Fruit fly (Drosophila melanogaster) whole organism, embryonic: ENCODE measurements around the gene CG9133.

Experiments
- Adf1 ChIP-seq: fragments of 200-800 bp; sonication (Bioruptor generic); IDR thresholded peaks from 2 replicates; pipeline ENCODE4 v1.3.6; 2022; ENCODE audit warnings: missing biosample characterization, missing genetic modification characterization
- Awh ChIP-seq: fragments of 200-800 bp; sonication (Bioruptor generic); IDR thresholded peaks from 2 replicates; pipeline ENCODE4, ENCODE4 v1.3.6; 2022; ENCODE audit warnings: missing biosample characterization, missing genetic modification characterization
- Bteb2 ChIP-seq: fragments of 200-800 bp; sonication (Bioruptor generic); optimal IDR thresholded peaks from 2 replicates; lab custom pipeline; 2016; ENCODE audit warnings: missing biosample characterization, missing genetic modification characterization
- CG10147 ChIP-seq: fragments of 200-800 bp; sonication (Bioruptor generic); optimal IDR thresholded peaks from 2 replicates; lab custom pipeline; 2019; ENCODE audit warnings: missing biosample characterization, mild to moderate bottlenecking, missing genetic modification characterization, moderate library complexity
- CG10267 ChIP-seq: fragments of 200-800 bp; sonication (Bioruptor generic); optimal IDR thresholded peaks from 2 replicates; lab custom pipeline; 2018; ENCODE audit warnings: missing biosample characterization, mild to moderate bottlenecking, missing genetic modification characterization, moderate library complexity
- CG10959 ChIP-seq: fragments of 200-800 bp; sonication (Bioruptor generic); IDR thresholded peaks from 2 replicates; pipeline ENCODE4 v1.3.6; 2022; ENCODE audit warnings: missing biosample characterization, missing genetic modification characterization
- CG12071 ChIP-seq: fragments of 200-800 bp; sonication (Bioruptor generic); optimal IDR thresholded peaks from 3 replicates; lab custom pipeline; 2018; ENCODE audit warnings: missing biosample characterization, mild to moderate bottlenecking, missing genetic modification characterization
- CG12219 ChIP-seq: fragments of 200-800 bp; sonication (Bioruptor generic); optimal IDR thresholded peaks from 3 replicates; lab custom pipeline; 2018; ENCODE audit warnings: missing biosample characterization, mild to moderate bottlenecking, missing genetic modification characterization
- CG12659 ChIP-seq: fragments of 200-800 bp; sonication (Bioruptor generic); optimal IDR thresholded peaks from 3 replicates; lab custom pipeline; 2017; ENCODE audit warnings: mild to moderate bottlenecking, missing biosample characterization, missing genetic modification reagents, missing genetic modification characterization
- CG13287 ChIP-seq: fragments of 200-800 bp; sonication (Bioruptor generic); IDR thresholded peaks from 2 replicates; pipeline ENCODE4 v1.3.6; 2022; ENCODE audit warnings: missing biosample characterization, missing genetic modification characterization; ENCODE audit not compliant: partially characterized antibody
- CG13624 ChIP-seq: fragments of 200-800 bp; sonication (Bioruptor generic); optimal IDR thresholded peaks from 2 replicates; lab custom pipeline; 2016; ENCODE audit warnings: missing biosample characterization, missing genetic modification characterization
- CG17328 ChIP-seq: fragments of 200-800 bp; sonication (Bioruptor generic); IDR thresholded peaks from 2 replicates; pipeline ENCODE4 v1.3.6; 2022; ENCODE audit warnings: missing biosample characterization, missing genetic modification characterization
- CG3065 ChIP-seq: fragments of 200-800 bp; sonication (Bioruptor generic); optimal IDR thresholded peaks from 2 replicates; lab custom pipeline; 2016; ENCODE audit warnings: missing biosample characterization, missing genetic modification characterization
- CG3726 ChIP-seq: fragments of 200-800 bp; sonication (Bioruptor generic); IDR thresholded peaks from 3 replicates; pipeline ENCODE4, ENCODE4 v1.3.6; 2022; ENCODE audit warnings: missing biosample characterization, missing genetic modification characterization
- CG42726 ChIP-seq: fragments of 200-800 bp; sonication (Bioruptor generic); IDR thresholded peaks from 2 replicates; pipeline ENCODE4 v1.3.6; 2022; ENCODE audit warnings: missing biosample characterization, missing genetic modification characterization; ENCODE audit not compliant: partially characterized antibody
- CG4328 ChIP-seq: fragments of 200-800 bp; sonication (Bioruptor generic); optimal IDR thresholded peaks from 3 replicates; lab custom pipeline; 2017; ENCODE audit warnings: missing biosample characterization, missing genetic modification reagents, missing genetic modification characterization
- CG8388 ChIP-seq: fragments of 200-800 bp; sonication (Bioruptor generic); optimal IDR thresholded peaks from 2 replicates; lab custom pipeline; 2019; ENCODE audit warnings: missing biosample characterization, mild to moderate bottlenecking, missing genetic modification characterization, moderate library complexity
- CG8944 ChIP-seq: fragments of 200-800 bp; sonication (Bioruptor generic); optimal IDR thresholded peaks from 3 replicates; lab custom pipeline; 2016; ENCODE audit warnings: missing biosample characterization, missing genetic modification characterization
- CG9817 ChIP-seq: fragments of 200-800 bp; sonication (Bioruptor generic); optimal IDR thresholded peaks from 2 replicates; lab custom pipeline; 2018; ENCODE audit warnings: missing biosample characterization, mild to moderate bottlenecking, missing genetic modification characterization, moderate library complexity
- Deaf1 ChIP-seq: fragments of 200-800 bp; optimal IDR thresholded peaks from 3 replicates; lab custom pipeline; 2019; ENCODE audit warnings: missing biosample characterization, mild to moderate bottlenecking, missing genetic modification characterization, moderate library complexity
- Dek ChIP-seq: fragments of 200-800 bp; sonication (Bioruptor generic); optimal IDR thresholded peaks from 3 replicates; lab custom pipeline; 2019; ENCODE audit warnings: missing biosample characterization, mild to moderate bottlenecking, missing genetic modification characterization, moderate library complexity
- Fer1 ChIP-seq: fragments of 200-800 bp; sonication (Bioruptor generic); optimal IDR thresholded peaks from 2 replicates; lab custom pipeline; 2017; ENCODE audit warnings: missing biosample characterization, mild to moderate bottlenecking, missing genetic modification characterization
- Fer2 ChIP-seq: fragments of 200-800 bp; sonication (Bioruptor generic); optimal IDR thresholded peaks from 2 replicates; lab custom pipeline; 2018; ENCODE audit warnings: missing biosample characterization, mild to moderate bottlenecking, missing genetic modification characterization, moderate library complexity
- HLH3B ChIP-seq: fragments of 200-800 bp; sonication (Bioruptor generic); IDR thresholded peaks from 2 replicates; pipeline ENCODE4 v1.3.6; 2022; ENCODE audit warnings: missing biosample characterization, missing genetic modification characterization
- Hmx ChIP-seq: fragments of 200-800 bp; sonication (Bioruptor generic); optimal IDR thresholded peaks from 2 replicates; lab custom pipeline; 2016; ENCODE audit warnings: missing biosample characterization, missing genetic modification characterization
- MTF-1 ChIP-seq: fragments of 200-800 bp; sonication (Bioruptor generic); optimal IDR thresholded peaks from 2 replicates; lab custom pipeline; 2018; ENCODE audit warnings: missing biosample characterization, mild to moderate bottlenecking, missing genetic modification characterization, borderline replicate concordance
- NC2β ChIP-seq: fragments of 200-800 bp; sonication (Bioruptor generic); optimal IDR thresholded peaks from 2 replicates; lab custom pipeline; 2016; ENCODE audit warnings: missing biosample characterization, missing genetic modification characterization
- Poxn ChIP-seq: fragments of 200-800 bp; sonication (Bioruptor generic); IDR thresholded peaks from 2 replicates; pipeline ENCODE4 v1.3.6; 2022; ENCODE audit warnings: missing biosample characterization, missing genetic modification characterization
- Ptx1 ChIP-seq: fragments of 200-800 bp; sonication (Bioruptor generic); IDR thresholded peaks from 2 replicates; pipeline ENCODE4 v1.3.6; 2022; ENCODE audit warnings: missing biosample characterization, missing genetic modification characterization
- Spps ChIP-seq: fragments of 200-800 bp; sonication (Bioruptor generic); optimal IDR thresholded peaks from 2 replicates; lab custom pipeline; 2018; ENCODE audit warnings: missing biosample characterization, mild to moderate bottlenecking, missing genetic modification characterization
- Xrp1 ChIP-seq: fragments of 200-800 bp; sonication (Bioruptor generic); IDR thresholded peaks from 2 replicates; pipeline ENCODE4 v1.3.6; 2022; ENCODE audit warnings: missing biosample characterization, missing genetic modification characterization
- ase ChIP-seq: fragments of 200-800 bp; sonication (Bioruptor generic); IDR thresholded peaks from 3 replicates; pipeline ENCODE4 v1.3.6; 2022; ENCODE audit warnings: missing biosample characterization, missing genetic modification characterization
- ato ChIP-seq: fragments of 200-800 bp; sonication (Bioruptor generic); IDR thresholded peaks from 2 replicates; pipeline ENCODE4 v1.3.6; 2022; ENCODE audit warnings: missing biosample characterization, missing genetic modification characterization; ENCODE audit not compliant: partially characterized antibody
- chm ChIP-seq: fragments of 200-800 bp; sonication (Bioruptor generic); IDR thresholded peaks from 2 replicates; pipeline ENCODE4 v1.3.6; 2022; ENCODE audit warnings: missing biosample characterization, missing genetic modification characterization
- cwo ChIP-seq: fragments of 200-800 bp; sonication (Bioruptor generic); optimal IDR thresholded peaks from 3 replicates; lab custom pipeline; 2017; ENCODE audit warnings: missing biosample characterization, missing genetic modification characterization, mild to moderate bottlenecking, moderate library complexity, missing genetic modification reagents
- dmrt11E ChIP-seq: fragments of 200-800 bp; sonication (Bioruptor generic); optimal IDR thresholded peaks from 3 replicates; lab custom pipeline; 2018; ENCODE audit warnings: missing biosample characterization, mild to moderate bottlenecking, missing genetic modification characterization, moderate library complexity
- dmrt99B ChIP-seq: fragments of 200-800 bp; sonication (Bioruptor generic); optimal IDR thresholded peaks from 2 replicates; lab custom pipeline; 2018; ENCODE audit warnings: missing biosample characterization, mild to moderate bottlenecking, missing genetic modification characterization, moderate library complexity
- ems ChIP-seq: fragments of 200-800 bp; sonication (Bioruptor generic); optimal IDR thresholded peaks from 3 replicates; lab custom pipeline; 2016; ENCODE audit warnings: missing biosample characterization, missing genetic modification characterization
- ftz-f1 ChIP-seq: fragments of 200-800 bp; sonication (Bioruptor generic); optimal IDR thresholded peaks from 2 replicates; lab custom pipeline; 2016; ENCODE audit warnings: missing biosample characterization, missing genetic modification characterization
- hbn ChIP-seq: fragments of 200-800 bp; sonication (Bioruptor generic); IDR thresholded peaks from 2 replicates; pipeline ENCODE4 v1.3.6; 2022; ENCODE audit warnings: missing biosample characterization, missing genetic modification characterization; ENCODE audit not compliant: partially characterized antibody
- lbe ChIP-seq: fragments of 200-800 bp; sonication (Bioruptor generic); optimal IDR thresholded peaks from 2 replicates; lab custom pipeline; 2016; ENCODE audit warnings: missing biosample characterization, mild to moderate bottlenecking, missing genetic modification characterization
- lmd ChIP-seq: fragments of 200-800 bp; sonication (Bioruptor generic); IDR thresholded peaks from 2 replicates; pipeline ENCODE4 v1.3.6; 2022; ENCODE audit warnings: missing biosample characterization, missing genetic modification characterization
- mam ChIP-seq: fragments of 200-800 bp; sonication (Bioruptor generic); optimal IDR thresholded peaks from 3 replicates; lab custom pipeline; 2016; ENCODE audit warnings: missing biosample characterization, missing genetic modification characterization
- nerfin-1 ChIP-seq: fragments of 200-800 bp; sonication (Bioruptor generic); optimal IDR thresholded peaks from 3 replicates; lab custom pipeline; 2019; ENCODE audit warnings: missing biosample characterization, mild to moderate bottlenecking, missing genetic modification characterization, moderate library complexity
- pfk ChIP-seq: fragments of 200-800 bp; sonication (Bioruptor generic); optimal IDR thresholded peaks from 2 replicates; lab custom pipeline; 2018; ENCODE audit warnings: missing biosample characterization, mild to moderate bottlenecking, missing genetic modification characterization, moderate library complexity
- pho ChIP-seq: fragments of 200-800 bp; sonication (Bioruptor generic); optimal IDR thresholded peaks from 2 replicates; lab custom pipeline; 2016; ENCODE audit warnings: missing biosample characterization, missing genetic modification characterization
- pros ChIP-seq: fragments of 200-800 bp; sonication (Bioruptor generic); optimal IDR thresholded peaks from 3 replicates; lab custom pipeline; 2019; ENCODE audit warnings: missing biosample characterization, mild to moderate bottlenecking, missing genetic modification characterization, moderate library complexity
- run ChIP-seq: fragments of 200-800 bp; sonication (Bioruptor generic); optimal IDR thresholded peaks from 3 replicates; lab custom pipeline; 2018; ENCODE audit warnings: missing biosample characterization, mild to moderate bottlenecking, missing genetic modification characterization
- tna ChIP-seq: fragments of 200-800 bp; sonication (Bioruptor generic); IDR thresholded peaks from 2 replicates; pipeline ENCODE4 v1.3.6; 2022; ENCODE audit warnings: missing biosample characterization, missing genetic modification characterization; ENCODE audit not compliant: partially characterized antibody
- usp ChIP-seq: fragments of >200 bp; optimal IDR thresholded peaks from 2 replicates; lab custom pipeline; 2017; ENCODE audit warnings: missing biosample characterization, missing genetic modification characterization
- vnd ChIP-seq: fragments of 200-800 bp; sonication (Bioruptor generic); IDR thresholded peaks from 3 replicates; pipeline ENCODE4 v1.3.6; 2022; ENCODE audit warnings: missing biosample characterization, missing genetic modification characterization; ENCODE audit not compliant: partially characterized antibody

CG9133 gene

dm6 chr3L:1298509-1298908 is 46.7 kb downstream of the CG9133 start, which contains the start of gene scf (continued):
- no peak for TF ChIP-seq ase (GFP tag; lab: Robert Waterston, UW)
- no peak for TF ChIP-seq NC2β (GFP tag; lab: Kevin White, UChicago)
- peak; percentile 63; the same call in 1 of the 2 replicates for TF ChIP-seq chm (GFP tag; lab: Robert Waterston, UW)
- no peak for TF ChIP-seq dmrt99B
- TF ChIP-seq Bteb2 (GFP tag; lab: Kevin White, UChicago) = no peak
- no peak for TF ChIP-seq CG9817
- no peak for TF ChIP-seq Ptx1
- 0 out of 2 replicates have a peak, but pooled peaks have one; percentile 30 for TF ChIP-seq Awh (GFP tag; lab: Robert Waterston, UW)
- no peak for TF ChIP-seq lbe (GFP tag; lab: Kevin White, UChicago)
- TF ChIP-seq CG3726 = no peak
- TF ChIP-seq CG17328 (GFP tag; lab: Robert Waterston, UW) = no peak
- peak; percentile 17 for TF ChIP-seq CG12071
- TF ChIP-seq mam = no peak
- no peak for TF ChIP-seq pfk (GFP tag; lab: Kevin White, UChicago)
- no peak for TF ChIP-seq Fer2 (tag; lab: Kevin White, UChicago)
- peak; percentile 35 for TF ChIP-seq Fer1
- TF ChIP-seq CG3065 (GFP tag; lab: Kevin White, UChicago) = no peak
- TF ChIP-seq CG8944 (GFP tag; lab: Kevin White, UChicago) = no peak
- no peak; the same call in 1 of the 2 replicates for TF ChIP-seq Adf1
- peak; percentile 11 for TF ChIP-seq CG13624 (GFP tag; lab: Kevin White, UChicago)
- peak; percentile 78 for TF ChIP-seq Deaf1 (tag; lab: Kevin White, UChicago)
- no peak for TF ChIP-seq Poxn (GFP tag; lab: Robert Waterston, UW)
- no peak for TF ChIP-seq pros (GFP tag; lab: Kevin White, UChicago)
- peak; percentile 17 for TF ChIP-seq CG10267 (tag; lab: Kevin White, UChicago)
- TF ChIP-seq CG12659 (GFP tag; lab: Kevin White, UChicago) = peak; percentile 2
- TF ChIP-seq CG42726 (GFP tag; lab: Robert Waterston, UW) = 0 out of 2 replicates have a peak, but pooled peaks have one; percentile 48
- TF ChIP-seq CG4328 (GFP tag; lab: Kevin White, UChicago) = no peak
- TF ChIP-seq nerfin-1 = no peak
- no peak for TF ChIP-seq hbn
- peak; percentile 44; the same call in 1 of the 3 replicates for TF ChIP-seq vnd
- TF ChIP-seq tna = no peak
- TF ChIP-seq lmd = no peak
- no peak for TF ChIP-seq Dek (tag; lab: Kevin White, UChicago)
- no peak for TF ChIP-seq CG10959 (GFP tag; lab: Robert Waterston, UW)
- no peak for TF ChIP-seq run (tag; lab: Kevin White, UChicago)
- TF ChIP-seq CG12219 (GFP tag; lab: Kevin White, UChicago) = no peak
- TF ChIP-seq ato (GFP tag; lab: Robert Waterston, UW) = no peak
- TF ChIP-seq CG13287 (GFP tag; lab: Robert Waterston, UW) = peak; percentile 63
- no peak for TF ChIP-seq CG10147
- TF ChIP-seq HLH3B = no peak
- no peak for TF ChIP-seq Spps
- peak; percentile 24 for TF ChIP-seq MTF-1 (GFP tag; lab: Kevin White, UChicago)
- TF ChIP-seq ems (GFP tag; lab: Kevin White, UChicago) = no peak
- TF ChIP-seq usp (GFP tag; lab: Kevin White, UChicago) = no peak
- no peak for TF ChIP-seq dmrt11E
- TF ChIP-seq Hmx (GFP tag; lab: Kevin White, UChicago) = no peak
- TF ChIP-seq cwo (GFP tag; lab: Kevin White, UChicago) = no peak
- no peak for TF ChIP-seq pho (GFP tag; lab: Kevin White, UChicago)
- TF ChIP-seq CG8388 (GFP tag; lab: Kevin White, UChicago) = no peak
- no peak for TF ChIP-seq ftz-f1
- no peak for TF ChIP-seq Xrp1 (GFP tag; lab: Robert Waterston, UW)
